Worm (Caenorhabditis elegans) whole organism, late embryonic: ENCODE data around the gene bre-3.

ENCODE experiments used
- C38D4.7 ChIP-seq: fragments of 200-800 bp; sonication (Bioruptor generic); optimal IDR thresholded peaks from 2 replicates; lab custom pipeline; 2018; ENCODE audit warnings: mild to moderate bottlenecking, missing genetic modification characterization, moderate library complexity, missing compliant biosample characterization
- F13H6.1 ChIP-seq: sonication (generic microtip); optimal IDR thresholded peaks from 2 replicates; lab custom pipeline; 2016; ENCODE audit warnings: missing genetic modification characterization, missing compliant biosample characterization
- K09A11.1 ChIP-seq: sonication (generic microtip); optimal IDR thresholded peaks from 2 replicates; lab custom pipeline; 2017; ENCODE audit warnings: antibody characterized with exemption, mild to moderate bottlenecking, missing genetic modification characterization, missing compliant biosample characterization; ENCODE audit not compliant: insufficient read depth
- T23F11.4 ChIP-seq: fragments of 200-800 bp; sonication (Bioruptor generic); optimal IDR thresholded peaks from 2 replicates; lab custom pipeline; 2018; ENCODE audit warnings: mild to moderate bottlenecking, missing genetic modification characterization, missing compliant biosample characterization
- ahr-1 ChIP-seq: sonication (generic microtip); optimal IDR thresholded peaks from 2 replicates; lab custom pipeline; 2016; ENCODE audit warnings: missing genetic modification characterization, missing compliant biosample characterization
- ama-1 ChIP-seq: fragments of 150-350 bp; optimal IDR thresholded peaks from 2 replicates; lab custom pipeline; 2014
- ceh-14 ChIP-seq: sonication (generic microtip); optimal IDR thresholded peaks from 2 replicates; lab custom pipeline; 2016; ENCODE audit warnings: missing genotype, missing genetic modification characterization, missing compliant biosample characterization
- ceh-18 ChIP-seq: sonication (generic microtip); optimal IDR thresholded peaks from 2 replicates; lab custom pipeline; 2016; ENCODE audit warnings: missing genetic modification characterization, missing compliant biosample characterization
- ceh-34 ChIP-seq: sonication (generic microtip); optimal IDR thresholded peaks from 2 replicates; lab custom pipeline; 2016; ENCODE audit warnings: mild to moderate bottlenecking, missing genetic modification characterization, missing compliant biosample characterization
- ceh-45 ChIP-seq: fragments of 200-800 bp; sonication (Bioruptor generic); IDR thresholded peaks from 2 replicates; pipeline ENCODE4 v1.3.6; 2022; ENCODE audit warnings: missing genetic modification reagents, missing genetic modification characterization, missing compliant biosample characterization
- ceh-48 ChIP-seq: sonication (generic microtip); optimal IDR thresholded peaks from 2 replicates; lab custom pipeline; 2016; ENCODE audit warnings: missing genetic modification characterization, inconsistent platforms, missing compliant biosample characterization
- ceh-9 ChIP-seq: sonication (generic microtip); optimal IDR thresholded peaks from 2 replicates; lab custom pipeline; 2016; ENCODE audit warnings: mild to moderate bottlenecking, missing genetic modification characterization, inconsistent platforms, missing compliant biosample characterization
- che-1 ChIP-seq: sonication (generic microtip); optimal IDR thresholded peaks from 2 replicates; lab custom pipeline; 2016; ENCODE audit warnings: mild to moderate bottlenecking, missing genetic modification characterization, missing compliant biosample characterization
- dmd-4 ChIP-seq: sonication (generic microtip); optimal IDR thresholded peaks from 2 replicates; lab custom pipeline; 2016; ENCODE audit warnings: borderline replicate concordance, missing genetic modification characterization, missing compliant biosample characterization
- dve-1 ChIP-seq: sonication (generic microtip); optimal IDR thresholded peaks from 2 replicates; lab custom pipeline; 2017; ENCODE audit warnings: antibody characterized with exemption, mild to moderate bottlenecking, missing genetic modification characterization, missing compliant biosample characterization
- elt-4 ChIP-seq: sonication (generic microtip); optimal IDR thresholded peaks from 2 replicates; lab custom pipeline; 2016; ENCODE audit warnings: missing genetic modification characterization, missing compliant biosample characterization
- fkh-10 ChIP-seq: fragments of 150-350 bp; optimal IDR thresholded peaks from 2 replicates; lab custom pipeline; 2014; ENCODE audit warnings: missing biosample characterization, missing genetic modification reagents, missing genetic modification characterization
- gmeb-2 ChIP-seq: sonication (generic microtip); optimal IDR thresholded peaks from 2 replicates; lab custom pipeline; 2016; ENCODE audit warnings: missing genetic modification characterization, inconsistent platforms, missing compliant biosample characterization
- hlh-13 ChIP-seq: fragments of 200-800 bp; sonication (Bioruptor generic); optimal IDR thresholded peaks from 2 replicates; lab custom pipeline; 2018; ENCODE audit warnings: mild to moderate bottlenecking, missing genetic modification characterization, missing compliant biosample characterization
- hlh-6 ChIP-seq: sonication (generic microtip); optimal IDR thresholded peaks from 2 replicates; lab custom pipeline; 2016; ENCODE audit warnings: missing genotype, missing genetic modification characterization, missing compliant biosample characterization
- hlh-8 ChIP-seq: sonication (generic microtip); optimal IDR thresholded peaks from 2 replicates; lab custom pipeline; 2016; ENCODE audit warnings: missing genotype, missing genetic modification characterization, missing compliant biosample characterization
- madf-2 ChIP-seq: sonication (generic microtip); optimal IDR thresholded peaks from 2 replicates; lab custom pipeline; 2017; ENCODE audit warnings: missing genetic modification characterization, missing compliant biosample characterization
- mec-3 ChIP-seq: sonication (generic microtip); optimal IDR thresholded peaks from 2 replicates; lab custom pipeline; 2016; ENCODE audit warnings: borderline replicate concordance, missing genetic modification characterization, missing compliant biosample characterization
- nfya-1 ChIP-seq: sonication (generic microtip); optimal IDR thresholded peaks from 2 replicates; lab custom pipeline; 2017; ENCODE audit warnings: missing genetic modification characterization, mild to moderate bottlenecking, missing compliant biosample characterization, antibody characterized with exemption, moderate library complexity
- nhr-11 ChIP-seq: fragments of 150-350 bp; optimal IDR thresholded peaks from 2 replicates; lab custom pipeline; 2014; ENCODE audit warnings: missing biosample characterization, missing genetic modification characterization
- nhr-232 ChIP-seq: sonication (generic microtip); optimal IDR thresholded peaks from 2 replicates; lab custom pipeline; 2016; ENCODE audit warnings: missing genetic modification characterization, missing compliant biosample characterization
- npax-4 ChIP-seq: sonication (generic microtip); optimal IDR thresholded peaks from 2 replicates; lab custom pipeline; 2016; ENCODE audit warnings: missing genetic modification characterization, missing compliant biosample characterization
- odd-2 ChIP-seq: sonication (generic microtip); optimal IDR thresholded peaks from 2 replicates; lab custom pipeline; 2017; ENCODE audit warnings: antibody characterized with exemption, mild to moderate bottlenecking, missing genetic modification characterization, missing compliant biosample characterization
- pag-3 ChIP-seq: sonication (generic microtip); optimal IDR thresholded peaks from 2 replicates; lab custom pipeline; 2016; ENCODE audit warnings: missing compliant biosample characterization, missing genetic modification characterization, borderline replicate concordance
- pat-9 ChIP-seq: fragments of 200-800 bp; sonication (Bioruptor generic); optimal IDR thresholded peaks from 2 replicates; lab custom pipeline; 2018; ENCODE audit warnings: mild to moderate bottlenecking, missing genetic modification characterization, moderate library complexity, missing compliant biosample characterization
- pha-2 ChIP-seq: sonication (generic microtip); optimal IDR thresholded peaks from 2 replicates; lab custom pipeline; 2017; ENCODE audit warnings: mild to moderate bottlenecking, missing genetic modification characterization, missing compliant biosample characterization
- pros-1 ChIP-seq: fragments of 150-350 bp; optimal IDR thresholded peaks from 2 replicates; lab custom pipeline; 2014; ENCODE audit warnings: missing biosample characterization, missing genetic modification reagents, missing genetic modification characterization
- rnt-1 ChIP-seq: sonication (generic microtip); optimal IDR thresholded peaks from 2 replicates; lab custom pipeline; 2016; ENCODE audit warnings: missing genetic modification characterization, missing compliant biosample characterization
- sdc-2 ChIP-seq: sonication (generic microtip); optimal IDR thresholded peaks from 2 replicates; lab custom pipeline; 2016; ENCODE audit warnings: missing genotype, missing genetic modification characterization, missing compliant biosample characterization
- sox-4 ChIP-seq: sonication (generic microtip); optimal IDR thresholded peaks from 2 replicates; lab custom pipeline; 2017; ENCODE audit warnings: mild to moderate bottlenecking, missing genetic modification characterization, inconsistent platforms, missing compliant biosample characterization
- tbx-2 ChIP-seq: sonication (generic microtip); optimal IDR thresholded peaks from 2 replicates; lab custom pipeline; 2016; ENCODE audit warnings: missing genetic modification characterization, missing compliant biosample characterization
- tbx-7 ChIP-seq: sonication (generic microtip); optimal IDR thresholded peaks from 2 replicates; lab custom pipeline; 2016; ENCODE audit warnings: missing genotype, missing genetic modification characterization, missing compliant biosample characterization
- ttx-3 ChIP-seq: sonication (generic microtip); optimal IDR thresholded peaks from 2 replicates; lab custom pipeline; 2016; ENCODE audit warnings: missing genetic modification reagents, missing genetic modification characterization, missing compliant biosample characterization
- unc-55 ChIP-seq: sonication (generic microtip); optimal IDR thresholded peaks from 2 replicates; lab custom pipeline; 2017; ENCODE audit warnings: missing biosample characterization, missing genetic modification reagents, missing genetic modification characterization
- ztf-16 ChIP-seq: sonication (generic microtip); optimal IDR thresholded peaks from 2 replicates; lab custom pipeline; 2017; ENCODE audit warnings: missing genetic modification characterization, missing compliant biosample characterization

bre-3 gene

DNA sequence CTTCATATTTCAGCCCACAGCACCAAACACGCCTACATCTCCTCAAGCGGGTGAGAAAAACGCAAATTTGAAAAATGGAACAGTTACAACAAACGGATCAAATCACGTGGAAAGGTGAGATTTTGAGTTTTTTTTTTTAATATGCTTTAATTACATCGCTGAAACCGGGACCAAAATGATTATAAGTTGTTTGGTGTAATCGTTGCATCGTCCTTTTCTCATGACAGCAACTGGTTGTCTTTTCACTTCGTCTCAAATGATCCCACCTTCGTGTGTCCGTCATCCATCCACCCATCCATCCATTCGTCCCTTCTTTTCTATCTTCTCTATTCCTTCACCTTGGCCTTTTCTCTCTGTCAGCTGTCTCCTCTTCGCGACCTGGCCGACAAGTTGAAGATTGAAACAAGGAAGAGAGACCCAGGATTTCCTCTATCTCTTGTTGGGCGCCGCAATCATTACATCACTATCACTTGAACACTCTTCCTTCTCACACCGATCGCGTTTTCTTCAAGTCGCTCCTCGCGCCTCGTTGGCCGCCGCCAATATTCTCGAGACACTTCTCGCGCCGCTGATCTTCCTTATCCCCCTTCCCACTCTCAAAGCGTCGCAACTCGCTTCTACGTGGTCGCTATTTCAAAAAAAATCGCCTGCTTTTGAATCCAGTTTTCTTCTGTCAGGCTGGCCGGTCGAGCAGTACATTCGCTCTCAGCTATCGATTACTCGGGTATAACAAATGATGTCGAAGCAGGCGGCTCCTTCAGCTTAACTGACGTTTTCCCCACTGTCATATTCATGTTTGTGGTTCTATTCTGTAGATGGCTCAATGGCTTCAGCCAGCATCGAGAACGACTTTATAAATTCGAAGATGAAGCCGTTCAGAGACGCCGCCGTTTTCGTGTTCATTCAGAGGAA is 27.8 kb downstream of the bre-3 start:
- TF ChIP-seq ceh-14 (tag; lab: Kevin White, UChicago) (no peak), pag-3 (tag; lab: Kevin White, UChicago) (no peak), mec-3 (tag; lab: Kevin White, UChicago) (no peak), ceh-18 (tag; lab: Kevin White, UChicago) (peak; percentile 77), ceh-9 (tag; lab: Kevin White, UChicago) (no peak), ahr-1 (tag; lab: Kevin White, UChicago) (no peak), sdc-2 (tag; lab: Kevin White, UChicago) (no peak), madf-2 (tag; lab: Kevin White, UChicago) (no peak), pat-9 (tag; lab: Kevin White, UChicago) (no peak), tbx-2 (tag; lab: Kevin White, UChicago) (peak; percentile 36), ttx-3 (tag; lab: Kevin White, UChicago) (no peak), odd-2 (no peak), pha-2 (tag; lab: Kevin White, UChicago) (no peak), elt-4 (tag; lab: Kevin White, UChicago) (no peak), npax-4 (tag; lab: Kevin White, UChicago) (no peak), nhr-232 (no peak), T23F11.4 (no peak), nhr-11 (no peak), hlh-8 (tag; lab: Kevin White, UChicago) (no peak), pros-1 (tag; lab: Kevin White, UChicago) (no peak), hlh-6 (tag; lab: Kevin White, UChicago) (no peak), nfya-1 (tag; lab: Kevin White, UChicago) (peak; percentile 44), ama-1 (lab: Kevin White, UChicago) (no peak), ztf-16 (tag; lab: Kevin White, UChicago) (no peak), rnt-1 (tag; lab: Kevin White, UChicago) (peak; percentile 29), ceh-34 (peak; percentile 49), hlh-13 (GFP tag; lab: Kevin White, UChicago) (no peak), fkh-10 (GFP tag; lab: Kevin White, UChicago) (no peak), ceh-48 (tag; lab: Kevin White, UChicago) (no peak), gmeb-2 (tag; lab: Kevin White, UChicago) (no peak), C38D4.7 (GFP tag; lab: Kevin White, UChicago) (no peak), tbx-7 (tag; lab: Kevin White, UChicago) (no peak), ceh-45 (GFP tag; lab: Robert Waterston, UW) (no peak), che-1 (no peak), dve-1 (tag; lab: Kevin White, UChicago) (no peak), unc-55 (GFP tag; lab: Kevin White, UChicago) (peak; percentile 85), F13H6.1 (tag; lab: Kevin White, UChicago) (no peak), dmd-4 (tag; lab: Kevin White, UChicago) (no peak), sox-4 (no peak), K09A11.1 (tag; lab: Kevin White, UChicago) (no peak)
